Fruit fly (Drosophila melanogaster): ENCODE measurements around the gene CG9590.

Gene CG9590

dm6 chr3R:15833332-15833731 is 46.8 kb downstream of the CG9590 start, which contains the start of gene CG43318:
TSS of gene CG43318 (minus strand) at chr3R:15833432.
- TF ChIP-seq Sin3A (optimal IDR thresholded peaks at IDR 0.05) (no peak), psq (optimal IDR thresholded peaks at IDR 0.05) (no peak), insv (optimal IDR thresholded peaks at IDR 0.05) (no peak), h (optimal IDR thresholded peaks at IDR 0.05) (no peak), Myc (optimal IDR thresholded peaks at IDR 0.05) (no peak), ttk (optimal IDR thresholded peaks at IDR 0.05) (no peak)

- TF ChIP-seq ttk (optimal IDR thresholded peaks at IDR 0.05) (no peak), h (optimal IDR thresholded peaks at IDR 0.05) (no peak), Sin3A (optimal IDR thresholded peaks at IDR 0.05) (no peak), insv (optimal IDR thresholded peaks at IDR 0.05) (no peak), Myc (optimal IDR thresholded peaks at IDR 0.05) (no peak), psq (optimal IDR thresholded peaks at IDR 0.05) (no peak)
These were observed 48.0 kb downstream of the CG9590 start, which contains the start of the genes CG43317 and Arpc3A for dm6 chr3R:15834375-15835031. TSS of gene CG43317 (minus strand) at chr3R:15834425. TSS of gene Arpc3A (plus strand) at chr3R:15834648.

dm6 chr3R:15836864-15837824 is 50.6 kb downstream of the CG9590 start, which contains the start of the genes ND-23 and spn-E:
TSS of gene ND-23 (minus strand) at chr3R:15837117.
TSS of gene spn-E (plus strand) at chr3R:15837419.
- no peak for TF ChIP-seq ttk (optimal IDR thresholded peaks at IDR 0.05)
- TF ChIP-seq h (optimal IDR thresholded peaks at IDR 0.05): no peak
- TF ChIP-seq Sin3A (optimal IDR thresholded peaks at IDR 0.05): no peak
- TF ChIP-seq psq (optimal IDR thresholded peaks at IDR 0.05): no peak
- TF ChIP-seq Myc (optimal IDR thresholded peaks at IDR 0.05): no peak
- TF ChIP-seq insv (optimal IDR thresholded peaks at IDR 0.05): no peak
